Fruit fly (Drosophila melanogaster) whole organism, wandering third instar larva: ENCODE data around the gene CG7387.

ENCODE experiments used
- Abd-B ChIP-seq: fragments of >200 bp; optimal IDR thresholded peaks from 2 replicates; lab custom pipeline; 2017; ENCODE audit warnings: missing biosample characterization, missing genetic modification characterization
- CG32264 ChIP-seq: fragments of 200-800 bp; sonication (Bioruptor generic); optimal IDR thresholded peaks from 2 replicates; lab custom pipeline; 2016; ENCODE audit warnings: missing biosample characterization, missing genetic modification characterization
- CG9705 ChIP-seq: fragments of 200-800 bp; sonication (Bioruptor generic); optimal IDR thresholded peaks from 2 replicates; lab custom pipeline; 2018; ENCODE audit warnings: missing biosample characterization, mild to moderate bottlenecking, missing genetic modification characterization
- CrebA ChIP-seq: fragments of 200-800 bp; sonication (Bioruptor generic); optimal IDR thresholded peaks from 2 replicates; lab custom pipeline; 2016; ENCODE audit warnings: missing biosample characterization, mild to moderate bottlenecking, missing genetic modification characterization, borderline replicate concordance
- Dfd ChIP-seq: fragments of >200 bp; optimal IDR thresholded peaks from 2 replicates; lab custom pipeline; 2017; ENCODE audit warnings: missing biosample characterization, missing genetic modification characterization
- Dif ChIP-seq: fragments of 200-275, 200-300 bp; sonication (Bioruptor generic); optimal IDR thresholded peaks from 2 replicates; lab custom pipeline; 2018; ENCODE audit warnings: missing biosample characterization, missing genetic modification characterization; ENCODE audit not compliant: partially characterized antibody
- GATAd ChIP-seq: sonication (Bioruptor generic); optimal IDR thresholded peaks from 2 replicates; lab custom pipeline; 2016; ENCODE audit warnings: missing biosample characterization, missing genetic modification characterization
- HLH106 ChIP-seq: fragments of 200-800 bp; optimal IDR thresholded peaks from 3 replicates; lab custom pipeline; 2019; ENCODE audit warnings: missing biosample characterization, mild to moderate bottlenecking, missing genetic modification characterization, moderate library complexity
- Hnf4 ChIP-seq: fragments of 200-800 bp; sonication (Bioruptor generic); optimal IDR thresholded peaks from 2 replicates; lab custom pipeline; 2016; ENCODE audit warnings: missing biosample characterization, mild to moderate bottlenecking, missing genetic modification characterization
- Hr78 ChIP-seq: fragments of >200 bp; optimal IDR thresholded peaks from 2 replicates; lab custom pipeline; 2017; ENCODE audit warnings: missing biosample characterization, missing genetic modification characterization
- Hr83 ChIP-seq: fragments of 200-300 bp; sonication (Bioruptor generic); optimal IDR thresholded peaks from 2 replicates; lab custom pipeline; 2016; ENCODE audit warnings: missing biosample characterization, mild to moderate bottlenecking, missing genetic modification characterization, moderate library complexity; ENCODE audit not compliant: poor library complexity, severe bottlenecking
- Jra ChIP-seq: sonication (Bioruptor generic); optimal IDR thresholded peaks from 2 replicates; lab custom pipeline; 2016; ENCODE audit warnings: missing biosample characterization, missing genetic modification characterization
- Mio ChIP-seq: sonication (Bioruptor generic); optimal IDR thresholded peaks from 2 replicates; lab custom pipeline; 2016; ENCODE audit warnings: missing biosample characterization, missing genetic modification characterization
- Myc ChIP-seq: fragments of >200 bp; optimal IDR thresholded peaks from 2 replicates; lab custom pipeline; 2017
- N ChIP-seq: fragments of >200 bp; optimal IDR thresholded peaks from 2 replicates; lab custom pipeline; 2018; ENCODE audit warnings: missing biosample characterization, missing external identifiers, missing genetic modification characterization
- OdsH ChIP-seq: fragments of 200-800 bp; sonication (Bioruptor generic); optimal IDR thresholded peaks from 2 replicates; lab custom pipeline; 2016; ENCODE audit warnings: missing biosample characterization, mild to moderate bottlenecking, missing genetic modification characterization
- Rel ChIP-seq, 2 experiments: fragments of 200-800 bp; sonication (Bioruptor generic) in 1 of 2; optimal IDR thresholded peaks; 2 replicates in 1 of 2; 3 replicates in 1 of 2; lab custom pipeline; 2016 to 2019; ENCODE audit warnings: mild to moderate bottlenecking in 2 of 2, missing biosample characterization in 2 of 2, missing genetic modification characterization in 2 of 2, moderate library complexity in 1 of 2
- Sp1 ChIP-seq: fragments of 200-800 bp; sonication (Bioruptor generic); optimal IDR thresholded peaks from 3 replicates; lab custom pipeline; 2019; ENCODE audit warnings: missing biosample characterization, mild to moderate bottlenecking, missing genetic modification characterization, moderate library complexity
- Vsx2 ChIP-seq: fragments of 200-300, 225-300 bp; sonication (Bioruptor generic); optimal IDR thresholded peaks from 2 replicates; lab custom pipeline; 2018; ENCODE audit warnings: missing biosample characterization, missing genetic modification characterization; ENCODE audit not compliant: partially characterized antibody
- br ChIP-seq: fragments of 200-800 bp; sonication (Bioruptor generic); optimal IDR thresholded peaks from 2 replicates; lab custom pipeline; 2016; ENCODE audit warnings: missing biosample characterization, missing genetic modification characterization
- brk ChIP-seq: fragments of 200-800 bp; sonication (Bioruptor generic); optimal IDR thresholded peaks from 2 replicates; lab custom pipeline; 2016; ENCODE audit warnings: missing biosample characterization, mild to moderate bottlenecking, missing genetic modification characterization
- dl ChIP-seq, 2 experiments: fragments of 175-275, 200-275 bp in 1 of 2; fragments of 200-275 bp in 1 of 2; sonication (Bioruptor generic); optimal IDR thresholded peaks; lab custom pipeline; 2018; ENCODE audit warnings: mild to moderate bottlenecking in 2 of 2, missing biosample characterization in 2 of 2, missing genetic modification characterization in 2 of 2, moderate library complexity in 2 of 2; ENCODE audit not compliant: partially characterized antibody in 2 of 2, insufficient read depth in 1 of 2
- dmrt93B ChIP-seq: fragments of 200-800 bp; sonication (Bioruptor generic); optimal IDR thresholded peaks from 2 replicates; lab custom pipeline; 2018; ENCODE audit warnings: missing biosample characterization, mild to moderate bottlenecking, missing genetic modification characterization
- dsf ChIP-seq: sonication (Bioruptor generic); optimal IDR thresholded peaks from 2 replicates; lab custom pipeline; 2016; ENCODE audit warnings: missing biosample characterization, missing genetic modification characterization, borderline replicate concordance
- ey ChIP-seq: fragments of 200-800 bp; sonication (Bioruptor generic); optimal IDR thresholded peaks from 2 replicates; lab custom pipeline; 2016; ENCODE audit warnings: missing biosample characterization, missing genetic modification characterization
- foxo ChIP-seq, 2 experiments: fragments of 200-800 bp; sonication (Bioruptor generic); optimal IDR thresholded peaks; 2 replicates in 1 of 2; 3 replicates in 1 of 2; lab custom pipeline; 2016 to 2017; ENCODE audit warnings: missing biosample characterization in 2 of 2, missing genetic modification characterization in 2 of 2
- fru ChIP-seq: fragments of 200-800 bp; sonication (Bioruptor generic); optimal IDR thresholded peaks from 3 replicates; lab custom pipeline; 2016; ENCODE audit warnings: missing biosample characterization, mild to moderate bottlenecking, missing genetic modification characterization
- h ChIP-seq: fragments of 200-800 bp; sonication (Bioruptor generic); optimal IDR thresholded peaks from 3 replicates; lab custom pipeline; 2016; ENCODE audit warnings: missing biosample characterization, mild to moderate bottlenecking, missing genetic modification characterization
- jim ChIP-seq: fragments of 175-275, 200-325 bp; sonication (Bioruptor generic); optimal IDR thresholded peaks from 2 replicates; lab custom pipeline; 2016; ENCODE audit warnings: missing biosample characterization, mild to moderate bottlenecking, missing genetic modification characterization
- lola ChIP-seq: fragments of >200 bp; optimal IDR thresholded peaks from 2 replicates; lab custom pipeline; 2017; ENCODE audit warnings: missing biosample characterization, missing genetic modification characterization
- pan ChIP-seq: fragments of >200 bp; optimal IDR thresholded peaks from 2 replicates; lab custom pipeline; 2017
- psq ChIP-seq: fragments of 200-800 bp; sonication (Bioruptor generic); optimal IDR thresholded peaks from 3 replicates; lab custom pipeline; 2017; ENCODE audit warnings: missing biosample characterization, mild to moderate bottlenecking, missing genetic modification characterization, moderate library complexity
- rgr ChIP-seq: fragments of 200-800 bp; sonication (Bioruptor generic); optimal IDR thresholded peaks from 3 replicates; lab custom pipeline; 2016; ENCODE audit warnings: missing biosample characterization, mild to moderate bottlenecking, missing genetic modification characterization
- sage ChIP-seq: fragments of 200-800 bp; sonication (Bioruptor generic); optimal IDR thresholded peaks from 2 replicates; lab custom pipeline; 2016; ENCODE audit warnings: missing biosample characterization, mild to moderate bottlenecking, missing genetic modification characterization
- sv ChIP-seq: fragments of 200-800 bp; sonication (Bioruptor generic); optimal IDR thresholded peaks from 3 replicates; lab custom pipeline; 2016; ENCODE audit warnings: missing biosample characterization, missing genetic modification characterization
- tai ChIP-seq: sonication (Bioruptor generic); optimal IDR thresholded peaks from 2 replicates; lab custom pipeline; 2016; ENCODE audit warnings: missing biosample characterization, missing genetic modification characterization
- usp ChIP-seq: fragments of >200 bp; optimal IDR thresholded peaks from 2 replicates; lab custom pipeline; 2017; ENCODE audit warnings: missing biosample characterization, missing genetic modification characterization
- woc ChIP-seq: sonication (Bioruptor generic); optimal IDR thresholded peaks from 2 replicates; lab custom pipeline; 2016; ENCODE audit warnings: missing biosample characterization, mild to moderate bottlenecking, missing genetic modification characterization

The CG7387 gene

dm6 chr3L:8191042-8191613, 1.8 kb downstream of the CG7387 start, which contains the start of gene MED24:
MED24 (plus strand) TSS chr3L:8191270.
- TF ChIP-seq Sp1, result no peak
- TF ChIP-seq Vsx2 (GFP tag; lab: Kevin White, UChicago), result no peak
- peak; percentile 35 for TF ChIP-seq rgr (GFP tag; lab: Kevin White, UChicago)

dm6 chr3L:8189234-8189633, 3.7 kb downstream of the CG7387 start:
- TF ChIP-seq Dfd (GFP tag; lab: Kevin White, UChicago) (no peak), pan (lab: Kevin White, UChicago) (no peak), Rel (GFP tag; optimal IDR thresholded peaks at IDR 0.05; lab: Kevin White, UChicago) (no peak), Rel (tag; optimal IDR thresholded peaks at IDR 0.05; lab: Kevin White, UChicago) (no peak), Jra (GFP tag; lab: Kevin White, UChicago) (no peak), Sp1 (no peak)

dm6 chr3L:8187397-8187811, 5.5 kb downstream of the CG7387 start:
- TF ChIP-seq Myc (lab: Kevin White, UChicago) (no peak), dl (GFP tag; optimal IDR thresholded peaks at IDR 0.05; lab: Kevin White, UChicago; ENCODE audit: insufficient read depth in 1 of 2, partially characterized antibody in 2 of 2) (no peak), Sp1 (no peak), Hr83 (no peak), sage (no peak), Rel (GFP tag; optimal IDR thresholded peaks at IDR 0.05; lab: Kevin White, UChicago) (no peak), Rel (tag; optimal IDR thresholded peaks at IDR 0.05; lab: Kevin White, UChicago) (no peak), jim (GFP tag; lab: Kevin White, UChicago) (no peak)

- TF ChIP-seq dmrt93B, result peak; percentile 91
- TF ChIP-seq Hnf4, result peak; percentile 90
- peak; percentile 49 for TF ChIP-seq Rel (GFP tag; optimal IDR thresholded peaks at IDR 0.05; lab: Kevin White, UChicago)
- TF ChIP-seq Rel (tag; optimal IDR thresholded peaks at IDR 0.05; lab: Kevin White, UChicago), result peak; percentile 69
- TF ChIP-seq lola (GFP tag; lab: Kevin White, UChicago), result no peak
- TF ChIP-seq sage, result peak; percentile 50
- TF ChIP-seq Hr83, result peak; percentile 88
- TF ChIP-seq usp (GFP tag; lab: Kevin White, UChicago), result no peak
- peak; percentile 29 for TF ChIP-seq CG32264 (GFP tag; lab: Kevin White, UChicago)
- peak; percentile 93 for TF ChIP-seq HLH106 (tag; lab: Kevin White, UChicago)
- no peak for TF ChIP-seq tai (GFP tag; lab: Kevin White, UChicago)
- TF ChIP-seq h (GFP tag; lab: Kevin White, UChicago), result peak; percentile 91
- TF ChIP-seq Dif, result peak; percentile 5
- no peak for TF ChIP-seq Dfd (GFP tag; lab: Kevin White, UChicago)
- peak; percentile 86 for TF ChIP-seq dsf (GFP tag; lab: Kevin White, UChicago)
- peak; percentile 91 for TF ChIP-seq woc (GFP tag; lab: Kevin White, UChicago)
- TF ChIP-seq N (GFP tag; lab: Kevin White, UChicago), result peak; percentile 63
- TF ChIP-seq Abd-B, result no peak
- peak in 1 of 2 experiments; percentile 92 for TF ChIP-seq foxo (GFP tag; optimal IDR thresholded peaks at IDR 0.05; lab: Kevin White, UChicago)
- TF ChIP-seq br (GFP tag; lab: Kevin White, UChicago), result peak; percentile 80
- peak; percentile 36 for TF ChIP-seq jim (GFP tag; lab: Kevin White, UChicago)
- TF ChIP-seq Vsx2 (GFP tag; lab: Kevin White, UChicago), result no peak
- TF ChIP-seq brk (GFP tag; lab: Kevin White, UChicago), result no peak
- peak; percentile 87 for TF ChIP-seq rgr (GFP tag; lab: Kevin White, UChicago)
- TF ChIP-seq Sp1, result peak; percentile 86
- TF ChIP-seq CrebA (GFP tag; lab: Kevin White, UChicago), result no peak
- peak; percentile 76 for TF ChIP-seq psq
- TF ChIP-seq ey (GFP tag; lab: Kevin White, UChicago), result peak; percentile 84
- TF ChIP-seq Mio (GFP tag; lab: Kevin White, UChicago), result peak; percentile 35
- no peak for TF ChIP-seq pan (lab: Kevin White, UChicago)
- peak; percentile 49 for TF ChIP-seq Myc (lab: Kevin White, UChicago)
- TF ChIP-seq dl (GFP tag; optimal IDR thresholded peaks at IDR 0.05; lab: Kevin White, UChicago; ENCODE audit: insufficient read depth in 1 of 2, partially characterized antibody in 2 of 2), result no peak
- peak; percentile 90 for TF ChIP-seq sv (GFP tag; lab: Kevin White, UChicago)
- peak; percentile 88 for TF ChIP-seq Jra (GFP tag; lab: Kevin White, UChicago)
- peak; percentile 85 for TF ChIP-seq CG9705 (GFP tag; lab: Kevin White, UChicago)
- TF ChIP-seq fru (GFP tag; lab: Kevin White, UChicago), result peak; percentile 87
- TF ChIP-seq GATAd (GFP tag; lab: Kevin White, UChicago), result peak; percentile 74
- no peak for TF ChIP-seq Hr78 (GFP tag; lab: Kevin White, UChicago)
- TF ChIP-seq OdsH, result peak; percentile 85
Measured at dm6 chr3L:8186627-8187396, 6.1 kb downstream of the CG7387 start, which contains the start of the genes ERR and Atg18a. ERR (minus strand) TSS chr3L:8186671. Atg18a (plus strand) TSS chr3L:8186857.
